Worm (Caenorhabditis elegans) whole organism, L2 larva: ENCODE data around the gene ipp-5.
A peak's percentile ranks its signal among the peaks of the same experiment; 100 is the strongest.

Source experiments
- R02D3.7 ChIP-seq: fragments of 150-350 bp; optimal IDR thresholded peaks from 2 replicates; lab custom pipeline; 2014; ENCODE audit warnings: missing biosample characterization, missing genetic modification characterization
- ama-1 ChIP-seq: fragments of 150-350 bp; optimal IDR thresholded peaks from 2 replicates; lab custom pipeline; 2018; ENCODE audit warnings: inconsistent platforms
- crh-2 ChIP-seq: sonication (generic microtip); optimal IDR thresholded peaks from 2 replicates; lab custom pipeline; 2017; ENCODE audit warnings: missing biosample characterization, missing genetic modification characterization
- elt-1 ChIP-seq: fragments of 150-350 bp; optimal IDR thresholded peaks from 2 replicates; lab custom pipeline; 2014; ENCODE audit warnings: missing biosample characterization, missing genetic modification characterization
- fos-1 ChIP-seq: fragments of 150-350 bp; optimal IDR thresholded peaks from 2 replicates; lab custom pipeline; 2014; ENCODE audit warnings: missing biosample characterization, missing genetic modification characterization
- nhr-10 ChIP-seq: sonication (generic microtip); optimal IDR thresholded peaks from 2 replicates; lab custom pipeline; 2017; ENCODE audit warnings: missing biosample characterization, missing genetic modification characterization
- nhr-11 ChIP-seq: fragments of 150-350 bp; optimal IDR thresholded peaks from 2 replicates; lab custom pipeline; 2014; ENCODE audit warnings: missing biosample characterization, missing genetic modification characterization
- nhr-237 ChIP-seq: fragments of 150-350 bp; optimal IDR thresholded peaks from 2 replicates; lab custom pipeline; 2014; ENCODE audit warnings: missing biosample characterization, missing genetic modification characterization
- unc-39 ChIP-seq: fragments of 150-350 bp; optimal IDR thresholded peaks from 2 replicates; lab custom pipeline; 2014; ENCODE audit warnings: missing biosample characterization, missing genetic modification characterization

DNA sequence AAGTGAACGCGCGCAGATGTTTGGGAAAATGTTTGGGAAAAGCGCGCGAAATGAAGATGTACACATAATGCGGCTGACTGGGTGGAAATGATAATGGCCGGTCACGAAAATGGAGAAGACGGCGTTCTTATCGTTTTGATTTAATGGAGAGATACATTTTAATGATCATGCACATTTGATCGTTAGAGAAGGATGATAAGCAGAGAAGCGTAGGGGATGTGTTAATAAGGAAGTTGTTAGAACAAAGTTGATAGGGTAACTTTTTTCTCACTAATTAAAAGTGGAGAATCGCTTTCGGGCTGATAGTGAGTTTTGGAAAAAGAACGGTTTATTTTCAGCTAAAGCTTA is 9.8 kb downstream of the ipp-5 start:
- no peak for TF ChIP-seq nhr-11
- no peak for TF ChIP-seq nhr-10 (tag; lab: Kevin White, UChicago)
- TF ChIP-seq elt-1 (tag; lab: Kevin White, UChicago) = no peak
- TF ChIP-seq R02D3.7 (tag; lab: Kevin White, UChicago) = no peak
- TF ChIP-seq nhr-237 = no peak
- TF ChIP-seq unc-39 (tag; lab: Kevin White, UChicago) = no peak
- peak; percentile 15 for TF ChIP-seq fos-1
- no peak for TF ChIP-seq ama-1 (lab: Kevin White, UChicago)
- TF ChIP-seq crh-2 (tag; lab: Kevin White, UChicago) = peak; percentile 8
